Worm (Caenorhabditis elegans): ENCODE measurements around the gene cdc-25.2.

DNA sequence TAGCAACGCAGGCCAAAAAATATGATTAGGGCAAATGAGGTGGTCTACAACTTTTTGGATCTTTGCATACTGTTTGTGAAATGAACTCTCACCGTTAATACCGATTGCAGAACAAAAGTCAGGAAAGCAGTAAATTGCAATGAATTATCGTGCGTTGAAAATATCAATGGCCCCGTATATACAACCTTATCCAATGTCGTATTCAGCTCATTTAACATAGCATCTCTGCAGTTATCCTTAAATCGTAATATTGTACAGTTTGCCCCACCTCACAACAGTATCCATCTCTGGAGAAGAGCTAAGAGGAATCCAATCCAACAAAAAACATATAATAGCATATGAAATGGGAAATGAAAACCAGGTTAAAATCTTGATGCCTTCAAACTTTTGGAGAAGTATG lies 34.4 kb upstream of the cdc-25.2 start:
- TF ChIP-seq let-607 (tag; optimal IDR thresholded peaks at IDR 0.05) (no peak), bed-2 (GFP tag; IDR thresholded peaks at IDR 0.05) (no peak), F22D6.2 (tag; optimal IDR thresholded peaks at IDR 0.05) (no peak), ama-1 (optimal IDR thresholded peaks at IDR 0.05) (no peak), ama-1 (GFP tag; optimal IDR thresholded peaks at IDR 0.05) (no peak), unc-62 (GFP tag; optimal IDR thresholded peaks at IDR 0.05) (no peak), F49E8.2 (tag; optimal IDR thresholded peaks at IDR 0.05; ENCODE audit: insufficient read depth) (no peak), F33H1.4 (GFP tag; IDR thresholded peaks at IDR 0.05) (no peak), tlf-1 (GFP tag; optimal IDR thresholded peaks at IDR 0.05) (no peak), snpc-4 (GFP tag; optimal IDR thresholded peaks at IDR 0.05) (no peak), snpc-4 (tag; optimal IDR thresholded peaks at IDR 0.05) (no peak), zim-3 (tag; optimal IDR thresholded peaks at IDR 0.05) (no peak)
